Worm (Caenorhabditis elegans) whole organism, late embryonic: Measurements from ENCODE around the gene C50F4.4.

Source experiments
- ceh-30 ChIP-seq: fragments of 150-350 bp; optimal IDR thresholded peaks from 2 replicates; lab custom pipeline; 2014; ENCODE audit warnings: missing biosample characterization, missing genetic modification characterization
- ceh-31 ChIP-seq: sonication (generic microtip); optimal IDR thresholded peaks from 2 replicates; lab custom pipeline; 2016; ENCODE audit warnings: missing genetic modification characterization, missing compliant biosample characterization
- dmd-4 ChIP-seq: sonication (generic microtip); optimal IDR thresholded peaks from 2 replicates; lab custom pipeline; 2016; ENCODE audit warnings: borderline replicate concordance, missing genetic modification characterization, missing compliant biosample characterization
- hlh-8 ChIP-seq: sonication (generic microtip); optimal IDR thresholded peaks from 2 replicates; lab custom pipeline; 2016; ENCODE audit warnings: missing genotype, missing genetic modification characterization, missing compliant biosample characterization
- madf-2 ChIP-seq: sonication (generic microtip); optimal IDR thresholded peaks from 2 replicates; lab custom pipeline; 2017; ENCODE audit warnings: missing genetic modification characterization, missing compliant biosample characterization
- pha-2 ChIP-seq: sonication (generic microtip); optimal IDR thresholded peaks from 2 replicates; lab custom pipeline; 2017; ENCODE audit warnings: mild to moderate bottlenecking, missing genetic modification characterization, missing compliant biosample characterization
- pqm-1 ChIP-seq: sonication (generic microtip); optimal IDR thresholded peaks from 2 replicates; lab custom pipeline; 2016; ENCODE audit warnings: missing genetic modification characterization, missing compliant biosample characterization
- pros-1 ChIP-seq: fragments of 150-350 bp; optimal IDR thresholded peaks from 2 replicates; lab custom pipeline; 2014; ENCODE audit warnings: missing biosample characterization, missing genetic modification reagents, missing genetic modification characterization
- ref-2 ChIP-seq: sonication (generic microtip); optimal IDR thresholded peaks from 2 replicates; lab custom pipeline; 2016; ENCODE audit warnings: missing genetic modification characterization, missing compliant biosample characterization
- zip-5 ChIP-seq: sonication (generic microtip); optimal IDR thresholded peaks from 2 replicates; lab custom pipeline; 2016; ENCODE audit warnings: missing genetic modification characterization, missing compliant biosample characterization

Gene C50F4.4

DNA sequence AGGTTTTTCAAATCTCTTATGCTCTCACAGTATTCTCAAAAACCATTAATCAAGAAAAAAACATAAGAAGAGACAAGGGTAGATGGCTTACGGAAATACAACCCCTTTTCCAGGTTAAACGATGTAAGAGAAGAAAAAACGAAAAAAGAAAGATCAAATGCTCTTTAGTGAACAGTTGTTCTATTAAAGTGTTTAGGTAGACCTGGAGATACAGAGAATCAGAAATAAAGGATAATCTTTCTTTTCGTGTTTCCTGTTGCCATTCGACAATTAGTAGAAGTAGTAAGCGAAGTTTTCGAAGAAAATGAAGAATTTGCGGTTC lies 46.7 kb downstream of the C50F4.4 start, which contains the start of gene K09G1.1:
Gene K09G1.1 (plus strand): TSS at position 223 of the 322 bp plus-strand sequence.
- TF ChIP-seq ref-2 (tag; lab: Kevin White, UChicago): no peak
- TF ChIP-seq ceh-30 (tag; lab: Kevin White, UChicago): no peak

DNA sequence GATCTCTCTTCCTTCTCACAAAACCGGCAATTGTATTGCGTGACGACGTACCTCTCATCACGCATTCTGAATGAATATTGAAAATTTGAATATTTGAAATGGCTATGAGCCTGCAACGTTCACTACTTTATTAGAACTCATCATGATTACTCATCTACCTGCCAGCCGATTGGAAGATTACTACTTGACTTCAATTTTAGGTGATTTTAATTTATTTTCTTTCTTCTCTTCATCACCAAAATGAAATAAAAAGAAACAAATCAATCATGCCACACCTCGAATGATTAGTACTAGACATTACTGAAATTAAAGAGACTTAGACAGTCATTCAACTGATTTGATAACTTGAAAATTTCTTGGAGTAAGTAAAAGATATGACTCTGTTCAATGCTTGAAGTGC lies 47.7 kb downstream of the C50F4.4 start:
- TF ChIP-seq ceh-31 (tag; lab: Kevin White, UChicago) (no peak), pqm-1 (tag; lab: Kevin White, UChicago) (no peak), zip-5 (no peak), hlh-8 (tag; lab: Kevin White, UChicago) (no peak), dmd-4 (no peak), pha-2 (tag; lab: Kevin White, UChicago) (no peak), madf-2 (no peak), pros-1 (tag; lab: Kevin White, UChicago) (no peak)
